Fruit fly (Drosophila melanogaster) whole organism, wandering third instar larva: ENCODE results near the gene Tcs6.

Experiments
- Abd-B ChIP-seq: fragments of >200 bp; optimal IDR thresholded peaks from 2 replicates; lab custom pipeline; 2017; ENCODE audit warnings: missing biosample characterization, missing genetic modification characterization
- CG32264 ChIP-seq: fragments of 200-800 bp; sonication (Bioruptor generic); optimal IDR thresholded peaks from 2 replicates; lab custom pipeline; 2016; ENCODE audit warnings: missing biosample characterization, missing genetic modification characterization
- CG9705 ChIP-seq: fragments of 200-800 bp; sonication (Bioruptor generic); optimal IDR thresholded peaks from 2 replicates; lab custom pipeline; 2018; ENCODE audit warnings: missing biosample characterization, mild to moderate bottlenecking, missing genetic modification characterization
- CrebA ChIP-seq: fragments of 200-800 bp; sonication (Bioruptor generic); optimal IDR thresholded peaks from 2 replicates; lab custom pipeline; 2016; ENCODE audit warnings: missing biosample characterization, mild to moderate bottlenecking, missing genetic modification characterization, borderline replicate concordance
- Dfd ChIP-seq: fragments of >200 bp; optimal IDR thresholded peaks from 2 replicates; lab custom pipeline; 2017; ENCODE audit warnings: missing biosample characterization, missing genetic modification characterization
- Dif ChIP-seq: fragments of 200-275, 200-300 bp; sonication (Bioruptor generic); optimal IDR thresholded peaks from 2 replicates; lab custom pipeline; 2018; ENCODE audit warnings: missing biosample characterization, missing genetic modification characterization; ENCODE audit not compliant: partially characterized antibody
- GATAd ChIP-seq: sonication (Bioruptor generic); optimal IDR thresholded peaks from 2 replicates; lab custom pipeline; 2016; ENCODE audit warnings: missing biosample characterization, missing genetic modification characterization
- HLH106 ChIP-seq: fragments of 200-800 bp; optimal IDR thresholded peaks from 3 replicates; lab custom pipeline; 2019; ENCODE audit warnings: missing biosample characterization, mild to moderate bottlenecking, missing genetic modification characterization, moderate library complexity
- Hnf4 ChIP-seq: fragments of 200-800 bp; sonication (Bioruptor generic); optimal IDR thresholded peaks from 2 replicates; lab custom pipeline; 2016; ENCODE audit warnings: missing biosample characterization, mild to moderate bottlenecking, missing genetic modification characterization
- Hr78 ChIP-seq: fragments of >200 bp; optimal IDR thresholded peaks from 2 replicates; lab custom pipeline; 2017; ENCODE audit warnings: missing biosample characterization, missing genetic modification characterization
- Hr83 ChIP-seq: fragments of 200-300 bp; sonication (Bioruptor generic); optimal IDR thresholded peaks from 2 replicates; lab custom pipeline; 2016; ENCODE audit warnings: missing biosample characterization, mild to moderate bottlenecking, missing genetic modification characterization, moderate library complexity; ENCODE audit not compliant: poor library complexity, severe bottlenecking
- Jra ChIP-seq: sonication (Bioruptor generic); optimal IDR thresholded peaks from 2 replicates; lab custom pipeline; 2016; ENCODE audit warnings: missing biosample characterization, missing genetic modification characterization
- Mio ChIP-seq: sonication (Bioruptor generic); optimal IDR thresholded peaks from 2 replicates; lab custom pipeline; 2016; ENCODE audit warnings: missing biosample characterization, missing genetic modification characterization
- Myc ChIP-seq: fragments of >200 bp; optimal IDR thresholded peaks from 2 replicates; lab custom pipeline; 2017
- N ChIP-seq: fragments of >200 bp; optimal IDR thresholded peaks from 2 replicates; lab custom pipeline; 2018; ENCODE audit warnings: missing biosample characterization, missing external identifiers, missing genetic modification characterization
- OdsH ChIP-seq: fragments of 200-800 bp; sonication (Bioruptor generic); optimal IDR thresholded peaks from 2 replicates; lab custom pipeline; 2016; ENCODE audit warnings: missing biosample characterization, mild to moderate bottlenecking, missing genetic modification characterization
- Rel ChIP-seq, 2 experiments: fragments of 200-800 bp; sonication (Bioruptor generic) in 1 of 2; optimal IDR thresholded peaks; 2 replicates in 1 of 2; 3 replicates in 1 of 2; lab custom pipeline; 2016 to 2019; ENCODE audit warnings: mild to moderate bottlenecking in 2 of 2, missing biosample characterization in 2 of 2, missing genetic modification characterization in 2 of 2, moderate library complexity in 1 of 2
- Sp1 ChIP-seq: fragments of 200-800 bp; sonication (Bioruptor generic); optimal IDR thresholded peaks from 3 replicates; lab custom pipeline; 2019; ENCODE audit warnings: missing biosample characterization, mild to moderate bottlenecking, missing genetic modification characterization, moderate library complexity
- Vsx2 ChIP-seq: fragments of 200-300, 225-300 bp; sonication (Bioruptor generic); optimal IDR thresholded peaks from 2 replicates; lab custom pipeline; 2018; ENCODE audit warnings: missing biosample characterization, missing genetic modification characterization; ENCODE audit not compliant: partially characterized antibody
- br ChIP-seq: fragments of 200-800 bp; sonication (Bioruptor generic); optimal IDR thresholded peaks from 2 replicates; lab custom pipeline; 2016; ENCODE audit warnings: missing biosample characterization, missing genetic modification characterization
- brk ChIP-seq: fragments of 200-800 bp; sonication (Bioruptor generic); optimal IDR thresholded peaks from 2 replicates; lab custom pipeline; 2016; ENCODE audit warnings: missing biosample characterization, mild to moderate bottlenecking, missing genetic modification characterization
- dl ChIP-seq, 2 experiments: fragments of 175-275, 200-275 bp in 1 of 2; fragments of 200-275 bp in 1 of 2; sonication (Bioruptor generic); optimal IDR thresholded peaks; lab custom pipeline; 2018; ENCODE audit warnings: mild to moderate bottlenecking in 2 of 2, missing biosample characterization in 2 of 2, missing genetic modification characterization in 2 of 2, moderate library complexity in 2 of 2; ENCODE audit not compliant: partially characterized antibody in 2 of 2, insufficient read depth in 1 of 2
- dmrt93B ChIP-seq: fragments of 200-800 bp; sonication (Bioruptor generic); optimal IDR thresholded peaks from 2 replicates; lab custom pipeline; 2018; ENCODE audit warnings: missing biosample characterization, mild to moderate bottlenecking, missing genetic modification characterization
- dsf ChIP-seq: sonication (Bioruptor generic); optimal IDR thresholded peaks from 2 replicates; lab custom pipeline; 2016; ENCODE audit warnings: missing biosample characterization, missing genetic modification characterization, borderline replicate concordance
- ey ChIP-seq: fragments of 200-800 bp; sonication (Bioruptor generic); optimal IDR thresholded peaks from 2 replicates; lab custom pipeline; 2016; ENCODE audit warnings: missing biosample characterization, missing genetic modification characterization
- foxo ChIP-seq, 2 experiments: fragments of 200-800 bp; sonication (Bioruptor generic); optimal IDR thresholded peaks; 2 replicates in 1 of 2; 3 replicates in 1 of 2; lab custom pipeline; 2016 to 2017; ENCODE audit warnings: missing biosample characterization in 2 of 2, missing genetic modification characterization in 2 of 2
- fru ChIP-seq: fragments of 200-800 bp; sonication (Bioruptor generic); optimal IDR thresholded peaks from 3 replicates; lab custom pipeline; 2016; ENCODE audit warnings: missing biosample characterization, mild to moderate bottlenecking, missing genetic modification characterization
- h ChIP-seq: fragments of 200-800 bp; sonication (Bioruptor generic); optimal IDR thresholded peaks from 3 replicates; lab custom pipeline; 2016; ENCODE audit warnings: missing biosample characterization, mild to moderate bottlenecking, missing genetic modification characterization
- jim ChIP-seq: fragments of 175-275, 200-325 bp; sonication (Bioruptor generic); optimal IDR thresholded peaks from 2 replicates; lab custom pipeline; 2016; ENCODE audit warnings: missing biosample characterization, mild to moderate bottlenecking, missing genetic modification characterization
- lola ChIP-seq: fragments of >200 bp; optimal IDR thresholded peaks from 2 replicates; lab custom pipeline; 2017; ENCODE audit warnings: missing biosample characterization, missing genetic modification characterization
- pan ChIP-seq: fragments of >200 bp; optimal IDR thresholded peaks from 2 replicates; lab custom pipeline; 2017
- psq ChIP-seq: fragments of 200-800 bp; sonication (Bioruptor generic); optimal IDR thresholded peaks from 3 replicates; lab custom pipeline; 2017; ENCODE audit warnings: missing biosample characterization, mild to moderate bottlenecking, missing genetic modification characterization, moderate library complexity
- rgr ChIP-seq: fragments of 200-800 bp; sonication (Bioruptor generic); optimal IDR thresholded peaks from 3 replicates; lab custom pipeline; 2016; ENCODE audit warnings: missing biosample characterization, mild to moderate bottlenecking, missing genetic modification characterization
- sage ChIP-seq: fragments of 200-800 bp; sonication (Bioruptor generic); optimal IDR thresholded peaks from 2 replicates; lab custom pipeline; 2016; ENCODE audit warnings: missing biosample characterization, mild to moderate bottlenecking, missing genetic modification characterization
- sv ChIP-seq: fragments of 200-800 bp; sonication (Bioruptor generic); optimal IDR thresholded peaks from 3 replicates; lab custom pipeline; 2016; ENCODE audit warnings: missing biosample characterization, missing genetic modification characterization
- tai ChIP-seq: sonication (Bioruptor generic); optimal IDR thresholded peaks from 2 replicates; lab custom pipeline; 2016; ENCODE audit warnings: missing biosample characterization, missing genetic modification characterization
- usp ChIP-seq: fragments of >200 bp; optimal IDR thresholded peaks from 2 replicates; lab custom pipeline; 2017; ENCODE audit warnings: missing biosample characterization, missing genetic modification characterization
- woc ChIP-seq: sonication (Bioruptor generic); optimal IDR thresholded peaks from 2 replicates; lab custom pipeline; 2016; ENCODE audit warnings: missing biosample characterization, mild to moderate bottlenecking, missing genetic modification characterization

Tcs6 gene

DNA sequence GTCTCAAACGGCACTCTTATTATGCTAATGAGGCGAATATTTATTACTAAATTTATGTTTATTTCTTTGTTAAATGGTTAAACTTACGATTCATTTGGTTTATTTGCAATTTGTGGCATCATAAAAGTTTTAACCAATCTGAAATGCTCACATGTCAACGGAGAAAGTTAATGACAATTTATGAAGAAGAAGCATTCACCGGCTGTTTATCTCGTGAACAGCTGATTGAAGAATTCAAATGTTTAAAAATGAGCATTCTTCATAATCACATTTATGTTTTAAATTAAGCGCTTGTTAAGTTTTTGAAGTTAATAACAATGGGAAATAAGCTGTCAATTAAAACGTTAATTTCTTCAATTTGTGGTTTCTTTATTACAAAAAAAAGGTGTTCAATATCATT is at the start of gene Tcs6, which contains the start of gene PIG-P:
Gene Tcs6 (minus strand): TSS at position 158 of the 400 bp plus-strand sequence.
Gene PIG-P (minus strand): TSS at position 158 of the 400 bp plus-strand sequence.
- peak; percentile 3 for TF ChIP-seq dsf
- TF ChIP-seq jim (GFP tag; lab: Kevin White, UChicago), result no peak
- no peak for TF ChIP-seq Hnf4
- TF ChIP-seq fru (GFP tag; lab: Kevin White, UChicago), result no peak
- peak; percentile 53 for TF ChIP-seq sage (GFP tag; lab: Kevin White, UChicago)
- TF ChIP-seq brk (GFP tag; lab: Kevin White, UChicago), result no peak
- TF ChIP-seq OdsH (GFP tag; lab: Kevin White, UChicago), result no peak
- TF ChIP-seq N, result no peak
- no peak for TF ChIP-seq Dfd (GFP tag; lab: Kevin White, UChicago)
- no peak for TF ChIP-seq Jra (GFP tag; lab: Kevin White, UChicago)
- no peak for TF ChIP-seq CG32264

DNA sequence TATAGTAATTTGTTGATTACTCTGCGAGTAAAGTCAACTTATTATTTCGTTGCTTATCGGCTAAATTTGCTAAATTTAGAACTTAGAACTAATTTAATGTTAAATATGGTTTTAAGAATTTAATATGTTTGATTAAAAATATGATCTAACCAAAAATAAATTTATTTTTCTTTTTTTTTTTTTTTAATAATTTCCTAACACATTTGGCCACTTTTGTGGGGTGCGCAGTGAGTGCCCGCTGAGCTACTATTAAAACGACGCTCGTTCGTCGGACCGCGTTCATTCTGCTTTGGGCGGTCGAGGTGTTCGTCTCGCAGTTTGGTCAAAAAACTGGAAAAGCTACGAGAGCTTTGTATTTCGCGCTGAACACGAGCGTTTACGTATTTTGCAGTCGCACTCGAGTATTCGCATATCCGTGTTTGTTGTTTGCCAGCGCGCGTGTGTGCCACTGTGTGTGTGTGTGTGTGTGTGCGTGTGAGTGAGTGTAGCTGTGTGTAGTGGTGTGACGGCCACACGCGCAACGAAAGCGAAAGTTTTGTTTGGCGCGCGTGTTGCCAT is 48.7 kb upstream of the Tcs6 start, which contains the start of gene Cipc:
Gene Cipc (plus strand): TSS at position 274 of the 558 bp plus-strand sequence.
- TF ChIP-seq Sp1 (GFP tag; lab: Kevin White, UChicago) (peak; percentile 71), pan (no peak), Hr78 (no peak), usp (GFP tag; lab: Kevin White, UChicago) (no peak), sv (GFP tag; lab: Kevin White, UChicago) (peak; percentile 5), CrebA (GFP tag; lab: Kevin White, UChicago) (no peak), CG9705 (no peak), dsf (no peak), Abd-B (GFP tag; lab: Kevin White, UChicago) (no peak), br (GFP tag; lab: Kevin White, UChicago) (peak; percentile 45), OdsH (GFP tag; lab: Kevin White, UChicago) (peak; percentile 46), HLH106 (tag; lab: Kevin White, UChicago) (peak; percentile 67), rgr (GFP tag; lab: Kevin White, UChicago) (peak; percentile 51), Vsx2 (peak; percentile 80), dmrt93B (GFP tag; lab: Kevin White, UChicago) (peak; percentile 57), ey (GFP tag; lab: Kevin White, UChicago) (peak; percentile 12), Dfd (GFP tag; lab: Kevin White, UChicago) (peak; percentile 89), sage (GFP tag; lab: Kevin White, UChicago) (peak; percentile 76), psq (GFP tag; lab: Kevin White, UChicago) (peak; percentile 32), jim (GFP tag; lab: Kevin White, UChicago) (no peak), h (GFP tag; lab: Kevin White, UChicago) (peak; percentile 93), Myc (lab: Kevin White, UChicago) (no peak), lola (no peak), tai (GFP tag; lab: Kevin White, UChicago) (no peak), woc (peak; percentile 42), Jra (GFP tag; lab: Kevin White, UChicago) (peak; percentile 17), CG32264 (no peak), Hnf4 (peak; percentile 52), foxo (GFP tag; optimal IDR thresholded peaks at IDR 0.05; lab: Kevin White, UChicago) (peak in 1 of 2 experiments; percentile 74), N (no peak), Rel (GFP tag; optimal IDR thresholded peaks at IDR 0.05; lab: Kevin White, UChicago) (no peak), Rel (tag; optimal IDR thresholded peaks at IDR 0.05; lab: Kevin White, UChicago) (peak; percentile 54), Dif (GFP tag; lab: Kevin White, UChicago) (peak; percentile 21), dl (GFP tag; optimal IDR thresholded peaks at IDR 0.05; lab: Kevin White, UChicago; ENCODE audit: insufficient read depth in 1 of 2, partially characterized antibody in 2 of 2) (peak in 1 of 2 experiments; percentile 27), GATAd (GFP tag; lab: Kevin White, UChicago) (no peak), brk (GFP tag; lab: Kevin White, UChicago) (peak; percentile 19), Mio (GFP tag; lab: Kevin White, UChicago) (no peak), Hr83 (GFP tag; lab: Kevin White, UChicago) (peak; percentile 29), fru (GFP tag; lab: Kevin White, UChicago) (peak; percentile 37)
- TF ChIP-seq, all 38 proteins: peak for 23
